Fruit fly (Drosophila melanogaster) whole organism, embryonic: ENCODE measurements around the gene CG9682.

Experiments
- BEAF-32 ChIP-seq: fragments of 200-800 bp; sonication (Bioruptor generic); optimal IDR thresholded peaks from 3 replicates; lab custom pipeline; 2017; ENCODE audit warnings: missing biosample characterization, missing genetic modification characterization, mild to moderate bottlenecking, moderate library complexity, missing genetic modification reagents
- Bgb ChIP-seq: fragments of 200-800 bp; sonication (Bioruptor generic); IDR thresholded peaks from 2 replicates; pipeline ENCODE4 v1.3.6; 2022; ENCODE audit warnings: missing biosample characterization, missing genetic modification characterization; ENCODE audit not compliant: partially characterized antibody
- CG10979 ChIP-seq: fragments of 200-800 bp; sonication (Bioruptor generic); optimal IDR thresholded peaks from 2 replicates; lab custom pipeline; 2018; ENCODE audit warnings: missing biosample characterization, mild to moderate bottlenecking, missing genetic modification characterization, moderate library complexity
- CG11093 ChIP-seq: fragments of 200-800 bp; sonication (Bioruptor generic); IDR thresholded peaks from 3 replicates; pipeline ENCODE4 v1.3.6; 2022; ENCODE audit warnings: missing biosample characterization, missing genetic modification characterization
- CG13123 ChIP-seq: fragments of 200-800 bp; sonication (Bioruptor generic); optimal IDR thresholded peaks from 2 replicates; lab custom pipeline; 2016; ENCODE audit warnings: missing biosample characterization, missing genetic modification characterization
- CG16779 ChIP-seq: fragments of 200-800 bp; sonication (Bioruptor generic); IDR thresholded peaks from 2 replicates; pipeline ENCODE4 v1.3.6; 2022; ENCODE audit warnings: missing biosample characterization, missing genetic modification characterization
- CG17328 ChIP-seq: fragments of 200-800 bp; sonication (Bioruptor generic); IDR thresholded peaks from 2 replicates; pipeline ENCODE4 v1.3.6; 2022; ENCODE audit warnings: missing biosample characterization, missing genetic modification characterization
- CG4707 ChIP-seq: fragments of 200-800 bp; sonication (Bioruptor generic); optimal IDR thresholded peaks from 2 replicates; lab custom pipeline; 2018; ENCODE audit warnings: missing biosample characterization, mild to moderate bottlenecking, missing genetic modification characterization, moderate library complexity
- CG4854 ChIP-seq: fragments of 200-800 bp; sonication (Bioruptor generic); optimal IDR thresholded peaks from 2 replicates; lab custom pipeline; 2016; ENCODE audit warnings: missing biosample characterization, missing genetic modification characterization, inconsistent platforms
- CG6683 ChIP-seq: fragments of 200-800 bp; sonication (Bioruptor generic); optimal IDR thresholded peaks from 2 replicates; lab custom pipeline; 2017; ENCODE audit warnings: missing biosample characterization, mild to moderate bottlenecking, missing genetic modification characterization, missing genetic modification reagents
- CG7963 ChIP-seq: fragments of 200-800 bp; sonication (Bioruptor generic); IDR thresholded peaks from 3 replicates; pipeline ENCODE4 v1.3.6; 2022; ENCODE audit warnings: missing biosample characterization, missing genetic modification characterization; ENCODE audit not compliant: partially characterized antibody
- CG9609 ChIP-seq: fragments of 200-800 bp; sonication (Bioruptor generic); optimal IDR thresholded peaks from 3 replicates; lab custom pipeline; 2016; ENCODE audit warnings: missing biosample characterization, missing genetic modification characterization
- CG9797 ChIP-seq: fragments of 200-800 bp; sonication (Bioruptor generic); optimal IDR thresholded peaks from 3 replicates; lab custom pipeline; 2018; ENCODE audit warnings: missing biosample characterization, mild to moderate bottlenecking, missing genetic modification characterization
- Dip2 ChIP-seq: fragments of 200-800 bp; sonication (Bioruptor generic); IDR thresholded peaks from 2 replicates; pipeline ENCODE4 v1.3.6; 2022; ENCODE audit warnings: missing biosample characterization, missing genetic modification characterization
- Dip3 ChIP-seq: fragments of 200-800 bp; sonication (Bioruptor generic); optimal IDR thresholded peaks from 3 replicates; lab custom pipeline; 2016; ENCODE audit warnings: missing biosample characterization, missing genetic modification characterization
- Dp ChIP-seq: fragments of 200-800 bp; sonication (Bioruptor generic); optimal IDR thresholded peaks from 2 replicates; lab custom pipeline; 2018; ENCODE audit warnings: missing biosample characterization, mild to moderate bottlenecking, missing genetic modification characterization, moderate library complexity
- Elba2 ChIP-seq: fragments of 200-800 bp; sonication (Bioruptor generic); optimal IDR thresholded peaks from 3 replicates; lab custom pipeline; 2016; ENCODE audit warnings: missing biosample characterization, missing genetic modification characterization
- HLH3B ChIP-seq: fragments of 200-800 bp; sonication (Bioruptor generic); IDR thresholded peaks from 2 replicates; pipeline ENCODE4 v1.3.6; 2022; ENCODE audit warnings: missing biosample characterization, missing genetic modification characterization
- Lpt ChIP-seq: fragments of >200 bp; optimal IDR thresholded peaks from 2 replicates; lab custom pipeline; 2018; ENCODE audit warnings: missing biosample characterization, missing genetic modification characterization
- Med ChIP-seq: fragments of 200-800 bp; sonication (Bioruptor generic); peaks from one replicate; lab custom pipeline; 2016; ENCODE audit warnings: missing biosample characterization, missing genetic modification characterization, mild to moderate bottlenecking, inconsistent platforms, moderate library complexity
- NC2β ChIP-seq: fragments of 200-800 bp; sonication (Bioruptor generic); optimal IDR thresholded peaks from 2 replicates; lab custom pipeline; 2016; ENCODE audit warnings: missing biosample characterization, missing genetic modification characterization
- Nf-YB ChIP-seq: fragments of 200-800 bp; sonication (Bioruptor generic); optimal IDR thresholded peaks from 3 replicates; lab custom pipeline; 2019; ENCODE audit warnings: missing biosample characterization, mild to moderate bottlenecking, missing genetic modification characterization, moderate library complexity
- Oli ChIP-seq: fragments of 200-800 bp; sonication (Bioruptor generic); optimal IDR thresholded peaks from 2 replicates; lab custom pipeline; 2018; ENCODE audit warnings: missing biosample characterization, mild to moderate bottlenecking, missing genetic modification characterization, moderate library complexity
- Rx ChIP-seq: fragments of 200-800 bp; sonication (Bioruptor generic); IDR thresholded peaks from 2 replicates; pipeline ENCODE4 v1.3.6; 2022; ENCODE audit warnings: missing biosample characterization, missing genetic modification characterization
- Scr ChIP-seq: fragments of 200-800 bp; sonication (Bioruptor generic); IDR thresholded peaks from 2 replicates; pipeline ENCODE4 v1.3.6; 2022; ENCODE audit warnings: missing biosample characterization, missing genetic modification characterization; ENCODE audit not compliant: partially characterized antibody
- Sry-β ChIP-seq: fragments of 200-800 bp; sonication (Bioruptor generic); optimal IDR thresholded peaks from 2 replicates; lab custom pipeline; 2018; ENCODE audit warnings: missing biosample characterization, mild to moderate bottlenecking, missing genetic modification characterization, moderate library complexity
- ara ChIP-seq: fragments of 200-800 bp; sonication (Bioruptor generic); IDR thresholded peaks from 2 replicates; pipeline ENCODE4 v1.3.6; 2022; ENCODE audit warnings: missing biosample characterization, missing genetic modification characterization
- bbx ChIP-seq: fragments of 200-800 bp; sonication (Bioruptor generic); IDR thresholded peaks from 2 replicates; pipeline ENCODE4 v1.3.6; 2022; ENCODE audit warnings: missing biosample characterization, missing genetic modification characterization; ENCODE audit not compliant: partially characterized antibody
- cas ChIP-seq: fragments of 200-800 bp; sonication (Bioruptor generic); IDR thresholded peaks from 2 replicates; pipeline ENCODE4 v1.3.6; 2022; ENCODE audit warnings: missing biosample characterization, missing genetic modification characterization
- cg ChIP-seq: fragments of 200-800 bp; sonication (Bioruptor generic); optimal IDR thresholded peaks from 3 replicates; lab custom pipeline; 2019; ENCODE audit warnings: missing biosample characterization, mild to moderate bottlenecking, missing genetic modification characterization, moderate library complexity
- chif ChIP-seq, 2 experiments: fragments of 200-800 bp; sonication (Bioruptor generic); optimal IDR thresholded peaks; 3 replicates each; lab custom pipeline; 2016; ENCODE audit warnings: missing biosample characterization in 2 of 2, missing genetic modification characterization in 2 of 2
- croc ChIP-seq: fragments of 200-800 bp; sonication (Bioruptor generic); conservative IDR thresholded peaks from 3 replicates; pipeline ENCODE4 v1.3.6; 2022; ENCODE audit warnings: missing biosample characterization, missing genetic modification characterization
- da ChIP-seq: fragments of 200-800 bp; sonication (Bioruptor generic); optimal IDR thresholded peaks from 2 replicates; lab custom pipeline; 2016; ENCODE audit warnings: missing biosample characterization, missing genetic modification characterization
- danr ChIP-seq: fragments of 200-800 bp; sonication (Bioruptor generic); IDR thresholded peaks from 2 replicates; pipeline ENCODE4 v1.3.6; 2022; ENCODE audit warnings: missing biosample characterization, missing genetic modification characterization
- eve ChIP-seq, 2 experiments: fragments of >200 bp; optimal IDR thresholded peaks; 2 replicates each; lab custom pipeline; 2017; ENCODE audit warnings: missing biosample characterization in 2 of 2, missing genetic modification characterization in 2 of 2
- fd64A ChIP-seq: fragments of 200-800 bp; sonication (Bioruptor generic); optimal IDR thresholded peaks from 3 replicates; lab custom pipeline; 2018; ENCODE audit warnings: missing biosample characterization, mild to moderate bottlenecking, missing genetic modification characterization
- fd96Cb ChIP-seq: fragments of 200-800 bp; sonication (Bioruptor generic); optimal IDR thresholded peaks from 2 replicates; lab custom pipeline; 2018; ENCODE audit warnings: missing biosample characterization, mild to moderate bottlenecking, missing genetic modification characterization, moderate library complexity
- fru ChIP-seq: fragments of >200 bp; optimal IDR thresholded peaks from 2 replicates; lab custom pipeline; 2017
- gce ChIP-seq: fragments of 200-800 bp; sonication (Bioruptor generic); IDR thresholded peaks from 3 replicates; pipeline ENCODE4 v1.3.6; 2022; ENCODE audit warnings: missing biosample characterization, missing genetic modification characterization
- gfzf ChIP-seq: fragments of 200-800 bp; sonication (Bioruptor generic); optimal IDR thresholded peaks from 2 replicates; lab custom pipeline; 2016; ENCODE audit warnings: missing biosample characterization, mild to moderate bottlenecking, missing genetic modification characterization, moderate library complexity
- her ChIP-seq: fragments of 200-800 bp; sonication (Bioruptor generic); optimal IDR thresholded peaks from 2 replicates; lab custom pipeline; 2016; ENCODE audit warnings: missing biosample characterization, missing genetic modification characterization
- jing ChIP-seq: fragments of 200-800 bp; sonication (Bioruptor generic); optimal IDR thresholded peaks from 2 replicates; lab custom pipeline; 2018; ENCODE audit warnings: missing biosample characterization, mild to moderate bottlenecking, missing genetic modification characterization
- peb ChIP-seq: fragments of 200-800 bp; sonication (Bioruptor generic); IDR thresholded peaks from 2 replicates; pipeline ENCODE4 v1.3.6; 2022; ENCODE audit warnings: missing biosample characterization, missing genetic modification characterization
- sd ChIP-seq: fragments of 200-800 bp; sonication (Bioruptor generic); optimal IDR thresholded peaks from 3 replicates; lab custom pipeline; 2018; ENCODE audit warnings: missing biosample characterization, mild to moderate bottlenecking, missing genetic modification characterization, moderate library complexity
- ttk ChIP-seq: fragments of 200-800 bp; sonication (Bioruptor generic); IDR thresholded peaks from 2 replicates; pipeline ENCODE4 v2.1.2; 2022; ENCODE audit warnings: missing biosample characterization, missing genetic modification characterization
- tx ChIP-seq: fragments of 200-800 bp; sonication (Bioruptor generic); optimal IDR thresholded peaks from 2 replicates; lab custom pipeline; 2016; ENCODE audit warnings: missing biosample characterization, missing genetic modification characterization
- vfl ChIP-seq: fragments of 200-800 bp; sonication (Bioruptor generic); optimal IDR thresholded peaks from 2 replicates; lab custom pipeline; 2016; ENCODE audit warnings: missing biosample characterization, missing genetic modification characterization
- vvl ChIP-seq: fragments of 200-800 bp; sonication (Bioruptor generic); IDR thresholded peaks from 2 replicates; pipeline ENCODE4 v1.3.6; 2022; ENCODE audit warnings: missing biosample characterization, missing genetic modification characterization
- zen2 ChIP-seq: fragments of 200-800 bp; sonication (Bioruptor generic); IDR thresholded peaks from 3 replicates; pipeline ENCODE4 v1.3.6; 2022; ENCODE audit warnings: missing biosample characterization, missing genetic modification characterization; ENCODE audit not compliant: partially characterized antibody

The CG9682 gene

DNA sequence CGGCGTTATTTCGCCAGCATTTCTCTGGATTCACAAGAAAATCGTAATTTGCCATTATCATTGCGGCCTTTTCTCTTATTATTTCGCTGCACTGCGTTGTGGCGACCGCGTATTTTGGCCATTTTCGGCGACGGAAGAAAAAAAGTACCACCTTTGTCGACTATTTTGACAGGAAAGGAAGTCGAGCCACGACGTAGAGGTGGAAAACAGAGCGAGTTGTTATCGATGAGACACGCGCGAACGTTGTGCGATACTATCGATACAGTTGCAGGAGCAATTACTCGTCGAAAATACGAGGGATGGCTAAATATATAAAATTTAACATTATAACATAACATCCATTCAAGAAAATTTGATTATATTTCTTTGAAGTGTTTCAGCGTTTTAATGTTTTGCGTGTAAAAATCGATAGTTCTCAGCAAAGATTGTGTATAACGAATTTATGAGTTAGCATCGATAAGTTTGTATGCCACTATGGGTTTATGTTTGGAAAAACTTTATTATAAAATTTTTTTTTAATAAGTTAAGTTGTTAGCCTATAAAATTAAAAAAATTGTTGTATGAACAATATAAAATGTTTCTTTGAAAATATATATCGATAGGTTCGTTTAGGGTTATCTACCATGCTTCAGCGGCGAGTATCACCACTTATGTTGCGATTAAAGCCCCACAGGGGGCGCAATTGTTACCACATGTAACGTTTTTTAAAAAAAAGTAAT lies 41.8 kb upstream of the CG9682 start, which contains the start of gene RpS7 (continued):
- TF ChIP-seq jing (GFP tag; lab: Kevin White, UChicago) (no peak), BEAF-32 (GFP tag; lab: Kevin White, UChicago) (peak; percentile 96), vfl (GFP tag; lab: Kevin White, UChicago) (no peak), cg (GFP tag; lab: Kevin White, UChicago) (no peak), fru (lab: Kevin White, UChicago) (no peak), Oli (peak; percentile 46), chif (GFP tag; optimal IDR thresholded peaks at IDR 0.05; lab: Kevin White, UChicago) (peak; percentile 18 to 39), cas (GFP tag; lab: Robert Waterston, UW) (no peak), HLH3B (GFP tag; lab: Robert Waterston, UW) (peak; percentile 70), Dp (GFP tag; lab: Kevin White, UChicago) (peak; percentile 48), CG9609 (GFP tag; lab: Kevin White, UChicago) (no peak), CG16779 (GFP tag; lab: Robert Waterston, UW) (peak; percentile 53; the same call in 1 of the 2 replicates), croc (GFP tag; lab: Robert Waterston, UW) (peak; percentile 62; the same call in 2 of the 3 replicates), CG10979 (tag; lab: Kevin White, UChicago) (peak; percentile 39), tx (peak; percentile 15), Dip2 (GFP tag; lab: Robert Waterston, UW) (no peak), Lpt (GFP tag; lab: Kevin White, UChicago) (no peak), sd (tag; lab: Kevin White, UChicago) (no peak), Elba2 (GFP tag; lab: Kevin White, UChicago) (no peak), CG4854 (GFP tag; lab: Kevin White, UChicago) (peak; percentile 50), NC2β (GFP tag; lab: Kevin White, UChicago) (peak; percentile 93), Dip3 (GFP tag; lab: Kevin White, UChicago) (peak; percentile 45), CG7963 (peak; percentile 88), Med (GFP tag; lab: Kevin White, UChicago) (peak; percentile 96), ttk (GFP tag; lab: Robert Waterston, UW) (peak; percentile 58; the same call in 1 of the 2 replicates), vvl (peak; percentile 80), Rx (peak; percentile 77), eve (GFP tag; optimal IDR thresholded peaks at IDR 0.05; lab: Kevin White, UChicago) (peak in 1 of 2 experiments; percentile 71), zen2 (GFP tag; lab: Robert Waterston, UW) (peak; percentile 94), bbx (peak; percentile 96), Bgb (peak; percentile 96), gfzf (peak; percentile 53), CG6683 (GFP tag; lab: Kevin White, UChicago) (peak; percentile 46), Nf-YB (peak; percentile 49), CG11093 (GFP tag; lab: Robert Waterston, UW) (peak; percentile 53; the same call in 2 of the 3 replicates), her (GFP tag; lab: Kevin White, UChicago) (peak; percentile 96), Scr (GFP tag; lab: Robert Waterston, UW) (peak; percentile 99), CG9797 (GFP tag; lab: Kevin White, UChicago) (peak; percentile 48), CG4707 (GFP tag; lab: Kevin White, UChicago) (peak; percentile 85), fd64A (GFP tag; lab: Kevin White, UChicago) (peak; percentile 79), CG17328 (GFP tag; lab: Robert Waterston, UW) (peak; percentile 83), da (GFP tag; lab: Kevin White, UChicago) (no peak), danr (GFP tag; lab: Robert Waterston, UW) (peak; percentile 62), ara (peak; percentile 61), Sry-β (peak; percentile 27), fd96Cb (peak; percentile 8), CG13123 (GFP tag; lab: Kevin White, UChicago) (no peak), gce (GFP tag; lab: Robert Waterston, UW) (peak; percentile 59; the same call in 1 of the 3 replicates), peb (peak; percentile 62; the same call in 1 of the 2 replicates)
